Worm (Caenorhabditis elegans) whole organism, L1 larva: ENCODE measurements around the gene M03C11.1.

ENCODE experiments used
- C16A3.4 ChIP-seq: fragments of 150-350 bp; optimal IDR thresholded peaks from 2 replicates; lab custom pipeline; 2014; ENCODE audit warnings: missing biosample characterization, missing genetic modification characterization
- aly-2 ChIP-seq: fragments of 150-350 bp; optimal IDR thresholded peaks from 2 replicates; lab custom pipeline; 2014; ENCODE audit warnings: missing biosample characterization, missing genetic modification characterization
- ama-1 ChIP-seq: fragments of 150-350 bp; optimal IDR thresholded peaks from 2 replicates; lab custom pipeline; 2014
- blmp-1 ChIP-seq: fragments of 150-350 bp; optimal IDR thresholded peaks from 2 replicates; lab custom pipeline; 2014; ENCODE audit warnings: missing biosample characterization, missing genetic modification characterization
- ces-1 ChIP-seq: fragments of 150-350 bp; optimal IDR thresholded peaks from 2 replicates; lab custom pipeline; 2014; ENCODE audit warnings: missing biosample characterization, missing genetic modification reagents, missing genetic modification characterization
- dpl-1 ChIP-seq, 3 experiments: fragments of 150-350 bp in 2 of 3; sonication (generic microtip) in 1 of 3; optimal IDR thresholded peaks; 2 replicates each; lab custom pipeline; 2014 to 2017; ENCODE audit warnings: missing biosample characterization in 3 of 3, missing genetic modification characterization in 3 of 3, missing genetic modification reagents in 3 of 3
- efl-1 ChIP-seq, 4 experiments: fragments of 150-350 bp; optimal IDR thresholded peaks in 3 of 4; peaks in 1 of 4; 1 replicate in 1 of 4; 2 replicates in 3 of 4; lab custom pipeline; 2014; ENCODE audit warnings: missing biosample characterization in 2 of 4, missing genetic modification characterization in 2 of 4, missing genetic modification reagents in 2 of 4
- efl-3 ChIP-seq: fragments of 200-800 bp; sonication (Bioruptor generic); optimal IDR thresholded peaks from 2 replicates; lab custom pipeline; 2018; ENCODE audit warnings: mild to moderate bottlenecking, missing genetic modification characterization, missing compliant biosample characterization
- egl-13 ChIP-seq: sonication (generic microtip); optimal IDR thresholded peaks from 2 replicates; lab custom pipeline; 2016; ENCODE audit warnings: missing genotype, missing genetic modification reagents, missing genetic modification characterization, missing compliant biosample characterization
- egl-27 ChIP-seq, 2 experiments: fragments of 150-350 bp in 1 of 2; sonication (generic microtip); optimal IDR thresholded peaks; 3 replicates each; lab custom pipeline; 2017 to 2018; ENCODE audit warnings: missing biosample characterization in 2 of 2, missing genetic modification characterization in 2 of 2, missing genetic modification reagents in 2 of 2
- elt-2 ChIP-seq: sonication (generic microtip); optimal IDR thresholded peaks from 2 replicates; lab custom pipeline; 2016; ENCODE audit warnings: missing genetic modification characterization, mild to moderate bottlenecking, inconsistent platforms, missing compliant biosample characterization, missing genetic modification reagents
- elt-3 ChIP-seq, 6 experiments: fragments of 150-350 bp in 1 of 6; sonication (generic microtip); optimal IDR thresholded peaks; 2 replicates each; lab custom pipeline; 2017 to 2018; ENCODE audit warnings: missing biosample characterization in 6 of 6, missing genetic modification characterization in 6 of 6, inconsistent platforms in 1 of 6
- fkh-10 ChIP-seq: sonication (generic microtip); optimal IDR thresholded peaks from 2 replicates; lab custom pipeline; 2017; ENCODE audit warnings: missing biosample characterization, missing genetic modification reagents, missing genetic modification characterization
- fkh-4 ChIP-seq: sonication (generic microtip); optimal IDR thresholded peaks from 2 replicates; lab custom pipeline; 2016; ENCODE audit warnings: missing compliant biosample characterization, missing genetic modification characterization, borderline replicate concordance
- grh-1 ChIP-seq: fragments of 200-800 bp; sonication (Bioruptor generic); IDR thresholded peaks from 2 replicates; pipeline ENCODE4 v1.3.6; 2022; ENCODE audit warnings: missing genetic modification reagents, missing genetic modification characterization, missing compliant biosample characterization
- lin-13 ChIP-seq: fragments of 150-350 bp; optimal IDR thresholded peaks from 2 replicates; lab custom pipeline; 2014; ENCODE audit warnings: missing biosample characterization, missing genetic modification reagents, missing genetic modification characterization
- lin-14 ChIP-seq: fragments of 200-800 bp; sonication (Bioruptor generic); optimal IDR thresholded peaks from 2 replicates; lab custom pipeline; 2018; ENCODE audit warnings: mild to moderate bottlenecking, missing genetic modification characterization, moderate library complexity, missing compliant biosample characterization
- lin-35 ChIP-seq, 2 experiments: fragments of 150-350 bp; optimal IDR thresholded peaks; 2 replicates each; lab custom pipeline; 2014; ENCODE audit warnings: missing biosample characterization in 2 of 2, missing genetic modification characterization in 2 of 2, missing genetic modification reagents in 2 of 2
- lsy-2 ChIP-seq, 2 experiments: fragments of 150-350 bp; optimal IDR thresholded peaks; 2 replicates each; lab custom pipeline; 2014; ENCODE audit warnings: missing biosample characterization in 2 of 2, missing genetic modification characterization in 2 of 2
- mab-9 ChIP-seq: fragments of 200-800 bp; sonication (Bioruptor generic); IDR thresholded peaks from 2 replicates; pipeline ENCODE4 v1.3.6; 2022; ENCODE audit warnings: missing genetic modification reagents, missing genetic modification characterization, missing compliant biosample characterization
- mep-1 ChIP-seq: fragments of 150-350 bp; optimal IDR thresholded peaks from 2 replicates; lab custom pipeline; 2014; ENCODE audit warnings: missing biosample characterization, missing genetic modification characterization
- nhr-28 ChIP-seq: fragments of 150-350 bp; optimal IDR thresholded peaks from 2 replicates; lab custom pipeline; 2014; ENCODE audit warnings: missing biosample characterization, missing genetic modification characterization
- nhr-85 ChIP-seq: sonication (generic microtip); peaks from one replicate; lab custom pipeline; 2016; ENCODE audit warnings: missing genetic modification characterization, inconsistent platforms, missing compliant biosample characterization
- pqm-1 ChIP-seq: sonication (generic microtip); optimal IDR thresholded peaks from 3 replicates; lab custom pipeline; 2017; ENCODE audit warnings: missing biosample characterization, missing genetic modification characterization
- rnt-1 ChIP-seq: sonication (generic microtip); optimal IDR thresholded peaks from 2 replicates; lab custom pipeline; 2016; ENCODE audit warnings: mild to moderate bottlenecking, missing genetic modification characterization, moderate library complexity, missing compliant biosample characterization
- skn-1 ChIP-seq: fragments of 150-350 bp; optimal IDR thresholded peaks from 2 replicates; lab custom pipeline; 2014; ENCODE audit warnings: missing biosample characterization, missing genetic modification characterization
- sup-37 ChIP-seq: fragments of 200-800 bp; sonication (Bioruptor generic); optimal IDR thresholded peaks from 2 replicates; lab custom pipeline; 2018; ENCODE audit warnings: mild to moderate bottlenecking, missing genetic modification characterization, missing compliant biosample characterization
- swsn-7 ChIP-seq: sonication (generic microtip); optimal IDR thresholded peaks from 2 replicates; lab custom pipeline; 2016; ENCODE audit warnings: missing genetic modification characterization, missing compliant biosample characterization
- tbx-2 ChIP-seq: sonication (generic microtip); optimal IDR thresholded peaks from 2 replicates; lab custom pipeline; 2016; ENCODE audit warnings: missing genetic modification characterization, missing compliant biosample characterization
- unc-62 ChIP-seq: fragments of 150-350 bp; optimal IDR thresholded peaks from 2 replicates; lab custom pipeline; 2014; ENCODE audit warnings: missing biosample characterization, missing genetic modification reagents, missing genetic modification characterization
- vab-15 ChIP-seq: sonication (generic microtip); optimal IDR thresholded peaks from 2 replicates; lab custom pipeline; 2017; ENCODE audit warnings: missing genotype, mild to moderate bottlenecking, missing genetic modification characterization, missing compliant biosample characterization
- zip-4 ChIP-seq: fragments of 200-800 bp; sonication (Bioruptor generic); optimal IDR thresholded peaks from 2 replicates; lab custom pipeline; 2018; ENCODE audit warnings: mild to moderate bottlenecking, missing genetic modification characterization, moderate library complexity, missing compliant biosample characterization

Gene M03C11.1

ce11 chrIII:10357598-10358186, 38.2 kb downstream of the M03C11.1 start, which contains the start of gene umps-1 (continued):
- peak; percentile 82 for TF ChIP-seq tbx-2 (tag; lab: Kevin White, UChicago)
- TF ChIP-seq nhr-85 (tag; lab: Kevin White, UChicago), result peak; percentile 93
- no peak for TF ChIP-seq vab-15 (tag; lab: Kevin White, UChicago)
- no peak for TF ChIP-seq efl-3 (GFP tag; lab: Kevin White, UChicago)
- peak; percentile 14 for TF ChIP-seq sup-37 (GFP tag; lab: Kevin White, UChicago)
- TF ChIP-seq mep-1 (tag; lab: Kevin White, UChicago), result peak; percentile 84
- TF ChIP-seq mab-9 (GFP tag; lab: Robert Waterston, UW), result no peak
- TF ChIP-seq nhr-28 (tag; lab: Kevin White, UChicago), result no peak
- peak; percentile 82 for TF ChIP-seq C16A3.4 (tag; lab: Kevin White, UChicago)
- TF ChIP-seq unc-62 (GFP tag; lab: Kevin White, UChicago), result no peak
- peak; percentile 66 for TF ChIP-seq skn-1 (tag; lab: Kevin White, UChicago)
- peak; percentile 62 for TF ChIP-seq lin-13 (GFP tag; lab: Kevin White, UChicago)
- no peak for TF ChIP-seq egl-13
- no peak for TF ChIP-seq egl-27 (tag; optimal IDR thresholded peaks at IDR 0.05; lab: Kevin White, UChicago)
- peak; percentile 72 for TF ChIP-seq aly-2
- no peak for TF ChIP-seq fkh-4 (tag; lab: Kevin White, UChicago)
- TF ChIP-seq lin-14 (GFP tag; lab: Kevin White, UChicago), result no peak

ce11 chrIII:10355382-10355781, 40.5 kb downstream of the M03C11.1 start, which contains the start of gene spp-1:
spp-1 (minus strand) TSS chrIII:10355668.
- TF ChIP-seq lin-35 (GFP tag; optimal IDR thresholded peaks at IDR 0.05; lab: Kevin White, UChicago) (peak in 1 of 2 experiments; percentile 26), swsn-7 (tag; lab: Kevin White, UChicago) (no peak), elt-2 (tag; lab: Kevin White, UChicago) (peak; percentile 83), lsy-2 (tag; optimal IDR thresholded peaks at IDR 0.05; lab: Kevin White, UChicago) (peak in 1 of 2 experiments; percentile 3), pqm-1 (tag; lab: Kevin White, UChicago) (peak; percentile 44), efl-1 (optimal IDR thresholded peaks at IDR 0.05; lab: Kevin White, UChicago) (no peak), efl-1 (GFP tag; optimal IDR thresholded peaks at IDR 0.05 in 1 of 2; lab: Kevin White, UChicago) (peak in 1 of 2 experiments; percentile 35), fkh-10 (GFP tag; lab: Kevin White, UChicago) (no peak), ama-1 (lab: Kevin White, UChicago) (peak; percentile 37)

- TF ChIP-seq nhr-85 (tag; lab: Kevin White, UChicago) (no peak), elt-3 (tag; optimal IDR thresholded peaks at IDR 0.05; lab: Kevin White, UChicago) (no peak), grh-1 (no peak), rnt-1 (tag; lab: Kevin White, UChicago) (no peak), zip-4 (GFP tag; lab: Kevin White, UChicago) (no peak), ces-1 (GFP tag; lab: Kevin White, UChicago) (no peak), pqm-1 (tag; lab: Kevin White, UChicago) (no peak), dpl-1 (GFP tag; optimal IDR thresholded peaks at IDR 0.05; lab: Kevin White, UChicago) (no peak)
Observed at ce11 chrIII:10354591-10354990, 41.3 kb downstream of the M03C11.1 start.

- TF ChIP-seq efl-1 (optimal IDR thresholded peaks at IDR 0.05; lab: Kevin White, UChicago) (no peak), efl-1 (GFP tag; optimal IDR thresholded peaks at IDR 0.05 in 1 of 2; lab: Kevin White, UChicago) (peak in 1 of 2 experiments; percentile 22), blmp-1 (peak; percentile 79), nhr-85 (tag; lab: Kevin White, UChicago) (no peak)
Observed at ce11 chrIII:10353423-10353822, 42.5 kb downstream of the M03C11.1 start.
